Fruit fly (Drosophila melanogaster): ENCODE results near the gene ana1.

ana1 gene

DNA sequence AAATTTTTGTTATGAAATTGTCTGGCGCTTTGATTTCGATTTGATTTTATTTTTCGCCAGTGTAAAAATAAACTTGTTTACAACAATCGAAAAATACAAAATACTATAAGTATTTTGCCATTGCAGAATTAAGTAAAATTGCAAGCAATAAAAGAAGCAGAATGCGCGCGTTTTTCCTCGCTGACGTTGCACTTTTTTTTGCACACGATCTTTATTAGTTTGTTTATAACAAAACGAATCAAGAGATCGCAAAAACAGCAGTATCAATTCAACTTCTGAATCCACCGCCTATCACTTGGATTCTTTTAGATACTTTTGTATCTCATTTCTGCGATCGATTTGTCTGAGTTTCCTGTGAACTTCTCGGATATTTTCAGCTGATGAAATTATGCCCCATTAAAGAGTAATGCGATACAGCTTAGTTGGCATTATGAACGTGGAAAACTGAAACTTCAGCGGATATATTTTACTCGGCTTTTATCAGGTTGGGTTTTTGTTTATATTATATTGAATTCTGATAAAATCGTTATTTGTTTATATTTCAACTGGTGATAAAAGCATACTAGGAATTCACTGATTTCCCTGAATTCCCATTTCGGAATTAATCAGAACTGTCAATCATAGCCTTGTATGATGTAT is 42.8 kb downstream of the ana1 start:
- TF ChIP-seq CG12605 (GFP tag; IDR thresholded peaks at IDR 0.05) (no peak), fd96Ca (GFP tag; IDR thresholded peaks at IDR 0.05) (no peak), rn (GFP tag; IDR thresholded peaks at IDR 0.05) (no peak), CG10348 (GFP tag; IDR thresholded peaks at IDR 0.05) (no peak), CG9948 (tag; optimal IDR thresholded peaks at IDR 0.05) (no peak), EcR (GFP tag; optimal IDR thresholded peaks at IDR 0.05) (no peak), Pif1A (GFP tag; optimal IDR thresholded peaks at IDR 0.05) (no peak)

DNA sequence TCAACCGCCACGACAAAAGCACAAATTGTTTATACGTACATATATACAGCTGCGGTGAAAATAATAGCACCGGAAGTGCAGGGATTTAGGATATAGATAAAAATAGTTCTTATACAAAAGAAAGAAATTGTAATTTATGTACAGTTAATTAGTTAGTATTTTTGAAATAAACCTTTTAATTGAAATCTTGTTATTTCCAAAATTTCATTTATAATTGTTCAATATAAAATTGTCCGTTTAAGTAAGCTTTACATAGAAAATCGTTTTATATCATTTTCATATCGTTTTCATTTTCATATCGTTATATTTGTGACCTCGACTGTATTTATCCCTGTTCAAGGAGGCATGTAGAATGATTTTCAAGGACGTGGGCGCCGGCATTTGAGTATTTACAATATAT is 43.7 kb downstream of the ana1 start:
- TF ChIP-seq CG9948 (tag; optimal IDR thresholded peaks at IDR 0.05) (peak; percentile 67), gl (tag; optimal IDR thresholded peaks at IDR 0.05) (no peak), CG8301 (tag; optimal IDR thresholded peaks at IDR 0.05) (peak; percentile 9), CG15710 (tag; optimal IDR thresholded peaks at IDR 0.05) (peak; percentile 70), D1 (tag; optimal IDR thresholded peaks at IDR 0.05) (peak; percentile 35), CG34367 (tag; optimal IDR thresholded peaks at IDR 0.05) (peak; percentile 33), CG13204 (GFP tag; optimal IDR thresholded peaks at IDR 0.05) (no peak), EcR (GFP tag; optimal IDR thresholded peaks at IDR 0.05) (no peak), rn (GFP tag; IDR thresholded peaks at IDR 0.05) (no peak), CG14655 (GFP tag; optimal IDR thresholded peaks at IDR 0.05) (peak; percentile 17), CG4496 (GFP tag; IDR thresholded peaks at IDR 0.05) (no peak), CG32121 (GFP tag; IDR thresholded peaks at IDR 0.05) (no peak), CG10348 (GFP tag; IDR thresholded peaks at IDR 0.05) (no peak), Snoo (tag; optimal IDR thresholded peaks at IDR 0.05) (peak; percentile 27), Pif1A (GFP tag; optimal IDR thresholded peaks at IDR 0.05) (no peak), CG8159 (tag; optimal IDR thresholded peaks at IDR 0.05) (peak; percentile 83), fd96Ca (GFP tag; IDR thresholded peaks at IDR 0.05) (no peak), Pif1B (GFP tag; optimal IDR thresholded peaks at IDR 0.05) (no peak), CG12605 (GFP tag; IDR thresholded peaks at IDR 0.05) (no peak), CG17806 (tag; optimal IDR thresholded peaks at IDR 0.05) (peak; percentile 40), Ets98B (GFP tag; IDR thresholded peaks at IDR 0.05) (no peak)

DNA sequence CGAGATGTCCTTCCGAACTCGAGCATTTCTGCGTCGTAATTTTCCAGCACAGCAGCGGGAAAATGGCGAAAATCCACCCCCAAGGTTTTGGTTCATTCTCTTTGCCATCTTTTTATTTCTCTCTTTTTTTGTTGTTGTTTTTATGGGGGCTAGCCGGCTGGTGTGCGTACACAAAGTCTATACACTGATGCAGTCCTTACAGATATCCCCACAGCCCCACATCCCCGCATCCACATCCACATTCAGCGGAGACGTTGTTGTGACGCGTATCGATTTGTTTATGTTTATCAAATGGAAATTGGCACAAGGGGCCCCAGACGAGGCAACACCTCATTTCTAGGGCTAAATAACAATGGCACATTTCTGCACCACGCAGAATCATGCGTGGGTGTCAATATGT is 44.7 kb downstream of the ana1 start:
- TF ChIP-seq CG34367 (tag; optimal IDR thresholded peaks at IDR 0.05) (no peak), CG10348 (GFP tag; IDR thresholded peaks at IDR 0.05) (no peak), CG32121 (GFP tag; IDR thresholded peaks at IDR 0.05) (no peak), Pif1B (GFP tag; optimal IDR thresholded peaks at IDR 0.05) (no peak), CG12605 (GFP tag; IDR thresholded peaks at IDR 0.05) (no peak), CG4496 (GFP tag; IDR thresholded peaks at IDR 0.05) (no peak), gl (tag; optimal IDR thresholded peaks at IDR 0.05) (no peak), EcR (GFP tag; optimal IDR thresholded peaks at IDR 0.05) (no peak), Pif1A (GFP tag; optimal IDR thresholded peaks at IDR 0.05) (no peak), rn (GFP tag; IDR thresholded peaks at IDR 0.05) (no peak), CG8301 (tag; optimal IDR thresholded peaks at IDR 0.05) (no peak)

dm6 chr3R:24575787-24576413 is 45.5 kb downstream of the ana1 start:
- TF ChIP-seq CG34367 (tag; optimal IDR thresholded peaks at IDR 0.05) = no peak
- no peak for TF ChIP-seq CG32121 (GFP tag; IDR thresholded peaks at IDR 0.05)
- TF ChIP-seq CG4496 (GFP tag; IDR thresholded peaks at IDR 0.05) = no peak
- no peak for TF ChIP-seq Snoo (tag; optimal IDR thresholded peaks at IDR 0.05)

DNA sequence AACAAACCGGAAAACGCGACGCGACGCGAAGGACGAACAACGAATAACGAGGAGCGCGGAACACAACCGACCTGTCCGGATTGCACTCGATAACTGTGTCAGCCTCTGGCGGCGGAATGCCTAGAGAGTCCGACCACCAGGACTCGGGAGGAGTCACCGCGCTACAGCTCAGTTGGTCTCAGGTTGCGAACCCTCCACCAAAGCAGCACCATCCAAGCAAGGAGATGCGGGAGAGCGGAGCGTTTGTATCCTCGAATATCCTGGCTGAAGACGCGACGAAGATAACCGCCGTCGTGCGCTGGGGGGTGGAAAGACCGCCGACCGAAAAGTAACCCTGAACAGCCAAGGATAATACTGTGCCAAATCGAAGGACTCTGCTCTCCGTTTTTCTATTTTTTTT is 47.0 kb downstream of the ana1 start:
- TF ChIP-seq CG13204 (GFP tag; optimal IDR thresholded peaks at IDR 0.05) (no peak), CG10348 (GFP tag; IDR thresholded peaks at IDR 0.05) (no peak), Pif1B (GFP tag; optimal IDR thresholded peaks at IDR 0.05) (no peak), CG15710 (tag; optimal IDR thresholded peaks at IDR 0.05) (no peak), CG9948 (tag; optimal IDR thresholded peaks at IDR 0.05) (no peak), CG4496 (GFP tag; IDR thresholded peaks at IDR 0.05) (no peak), Snoo (tag; optimal IDR thresholded peaks at IDR 0.05) (no peak), CG14655 (GFP tag; optimal IDR thresholded peaks at IDR 0.05) (no peak), CG12605 (GFP tag; IDR thresholded peaks at IDR 0.05) (no peak), CG34367 (tag; optimal IDR thresholded peaks at IDR 0.05) (no peak), CG8159 (tag; optimal IDR thresholded peaks at IDR 0.05) (no peak), Pif1A (GFP tag; optimal IDR thresholded peaks at IDR 0.05) (no peak), CG17806 (tag; optimal IDR thresholded peaks at IDR 0.05) (no peak), D1 (tag; optimal IDR thresholded peaks at IDR 0.05) (no peak), CG32121 (GFP tag; IDR thresholded peaks at IDR 0.05) (no peak), Ets98B (GFP tag; IDR thresholded peaks at IDR 0.05) (no peak), rn (GFP tag; IDR thresholded peaks at IDR 0.05) (no peak), fd96Ca (GFP tag; IDR thresholded peaks at IDR 0.05) (no peak)

- TF ChIP-seq CG4496 (GFP tag; IDR thresholded peaks at IDR 0.05) = no peak
- no peak for TF ChIP-seq CG12605 (GFP tag; IDR thresholded peaks at IDR 0.05)
- TF ChIP-seq CG9948 (tag; optimal IDR thresholded peaks at IDR 0.05) = no peak
- no peak for TF ChIP-seq Pif1A (GFP tag; optimal IDR thresholded peaks at IDR 0.05)
- TF ChIP-seq Snoo (tag; optimal IDR thresholded peaks at IDR 0.05) = peak; percentile 7
- TF ChIP-seq EcR (GFP tag; optimal IDR thresholded peaks at IDR 0.05) = no peak
- TF ChIP-seq CG17806 (tag; optimal IDR thresholded peaks at IDR 0.05) = no peak
- no peak for TF ChIP-seq CG14655 (GFP tag; optimal IDR thresholded peaks at IDR 0.05)
- no peak for TF ChIP-seq CG8301 (tag; optimal IDR thresholded peaks at IDR 0.05)
- TF ChIP-seq CG32121 (GFP tag; IDR thresholded peaks at IDR 0.05) = no peak
- TF ChIP-seq fd96Ca (GFP tag; IDR thresholded peaks at IDR 0.05) = no peak
- no peak for TF ChIP-seq D1 (tag; optimal IDR thresholded peaks at IDR 0.05)
- TF ChIP-seq rn (GFP tag; IDR thresholded peaks at IDR 0.05) = no peak
- TF ChIP-seq CG10348 (GFP tag; IDR thresholded peaks at IDR 0.05) = no peak
- TF ChIP-seq CG8159 (tag; optimal IDR thresholded peaks at IDR 0.05) = peak; percentile 21
Observed at dm6 chr3R:24580067-24580962, 49.9 kb downstream of the ana1 start.
